Worm (Caenorhabditis elegans) whole organism, late embryonic: Measurements from ENCODE around the gene T03D8.6.

Experiments
- C08G9.2 ChIP-seq: sonication (generic microtip); optimal IDR thresholded peaks from 2 replicates; lab custom pipeline; 2016; ENCODE audit warnings: mild to moderate bottlenecking, missing genetic modification characterization, moderate library complexity, missing compliant biosample characterization
- C38D4.7 ChIP-seq: fragments of 200-800 bp; sonication (Bioruptor generic); optimal IDR thresholded peaks from 2 replicates; lab custom pipeline; 2018; ENCODE audit warnings: mild to moderate bottlenecking, missing genetic modification characterization, moderate library complexity, missing compliant biosample characterization
- F13H6.1 ChIP-seq: sonication (generic microtip); optimal IDR thresholded peaks from 2 replicates; lab custom pipeline; 2016; ENCODE audit warnings: missing genetic modification characterization, missing compliant biosample characterization
- K02D7.2 ChIP-seq: sonication (generic microtip); optimal IDR thresholded peaks from 2 replicates; lab custom pipeline; 2017; ENCODE audit warnings: mild to moderate bottlenecking, missing genetic modification characterization, missing compliant biosample characterization
- ahr-1 ChIP-seq: sonication (generic microtip); optimal IDR thresholded peaks from 2 replicates; lab custom pipeline; 2016; ENCODE audit warnings: missing genetic modification characterization, missing compliant biosample characterization
- ama-1 ChIP-seq: fragments of 150-350 bp; optimal IDR thresholded peaks from 2 replicates; lab custom pipeline; 2014
- ceh-18 ChIP-seq: sonication (generic microtip); optimal IDR thresholded peaks from 2 replicates; lab custom pipeline; 2016; ENCODE audit warnings: missing genetic modification characterization, missing compliant biosample characterization
- ceh-19 ChIP-seq: fragments of 200-800 bp; sonication (Bioruptor generic); optimal IDR thresholded peaks from 2 replicates; lab custom pipeline; 2018; ENCODE audit warnings: mild to moderate bottlenecking, missing genetic modification characterization, missing compliant biosample characterization
- ceh-22 ChIP-seq: sonication (generic microtip); optimal IDR thresholded peaks from 2 replicates; lab custom pipeline; 2017; ENCODE audit warnings: missing biosample characterization, missing genetic modification characterization
- ceh-24 ChIP-seq: sonication (generic microtip); optimal IDR thresholded peaks from 2 replicates; lab custom pipeline; 2016; ENCODE audit warnings: mild to moderate bottlenecking, missing genetic modification characterization, missing compliant biosample characterization
- ceh-31 ChIP-seq: sonication (generic microtip); optimal IDR thresholded peaks from 2 replicates; lab custom pipeline; 2016; ENCODE audit warnings: missing genetic modification characterization, missing compliant biosample characterization
- ceh-34 ChIP-seq: sonication (generic microtip); optimal IDR thresholded peaks from 2 replicates; lab custom pipeline; 2016; ENCODE audit warnings: mild to moderate bottlenecking, missing genetic modification characterization, missing compliant biosample characterization
- ceh-45 ChIP-seq: fragments of 200-800 bp; sonication (Bioruptor generic); IDR thresholded peaks from 2 replicates; pipeline ENCODE4 v1.3.6; 2022; ENCODE audit warnings: missing genetic modification reagents, missing genetic modification characterization, missing compliant biosample characterization
- ceh-6 ChIP-seq: fragments of 200-800 bp; sonication (Bioruptor generic); optimal IDR thresholded peaks from 2 replicates; lab custom pipeline; 2018; ENCODE audit warnings: mild to moderate bottlenecking, missing genetic modification characterization, missing compliant biosample characterization
- che-1 ChIP-seq: sonication (generic microtip); optimal IDR thresholded peaks from 2 replicates; lab custom pipeline; 2016; ENCODE audit warnings: mild to moderate bottlenecking, missing genetic modification characterization, missing compliant biosample characterization
- dmd-4 ChIP-seq: sonication (generic microtip); optimal IDR thresholded peaks from 2 replicates; lab custom pipeline; 2016; ENCODE audit warnings: borderline replicate concordance, missing genetic modification characterization, missing compliant biosample characterization
- dve-1 ChIP-seq: sonication (generic microtip); optimal IDR thresholded peaks from 2 replicates; lab custom pipeline; 2017; ENCODE audit warnings: antibody characterized with exemption, mild to moderate bottlenecking, missing genetic modification characterization, missing compliant biosample characterization
- elt-2 ChIP-seq: sonication (generic microtip); optimal IDR thresholded peaks from 2 replicates; lab custom pipeline; 2016; ENCODE audit warnings: missing genetic modification reagents, missing genetic modification characterization, missing compliant biosample characterization
- elt-4 ChIP-seq: sonication (generic microtip); optimal IDR thresholded peaks from 2 replicates; lab custom pipeline; 2016; ENCODE audit warnings: missing genetic modification characterization, missing compliant biosample characterization
- ets-4 ChIP-seq: sonication (generic microtip); optimal IDR thresholded peaks from 2 replicates; lab custom pipeline; 2016; ENCODE audit warnings: missing genetic modification characterization, missing compliant biosample characterization
- eyg-1 ChIP-seq: sonication (generic microtip); optimal IDR thresholded peaks from 2 replicates; lab custom pipeline; 2016; ENCODE audit warnings: missing genotype, missing genetic modification characterization, missing compliant biosample characterization
- fax-1 ChIP-seq: sonication (generic microtip); optimal IDR thresholded peaks from 2 replicates; lab custom pipeline; 2016; ENCODE audit warnings: missing genotype, missing genetic modification characterization, missing compliant biosample characterization
- fkh-10 ChIP-seq: fragments of 150-350 bp; optimal IDR thresholded peaks from 2 replicates; lab custom pipeline; 2014; ENCODE audit warnings: missing biosample characterization, missing genetic modification reagents, missing genetic modification characterization
- fkh-6 ChIP-seq: sonication (generic microtip); optimal IDR thresholded peaks from 2 replicates; lab custom pipeline; 2016; ENCODE audit warnings: missing genetic modification characterization, missing compliant biosample characterization
- gmeb-2 ChIP-seq: sonication (generic microtip); optimal IDR thresholded peaks from 2 replicates; lab custom pipeline; 2016; ENCODE audit warnings: missing genetic modification characterization, inconsistent platforms, missing compliant biosample characterization
- hlh-13 ChIP-seq: fragments of 200-800 bp; sonication (Bioruptor generic); optimal IDR thresholded peaks from 2 replicates; lab custom pipeline; 2018; ENCODE audit warnings: mild to moderate bottlenecking, missing genetic modification characterization, missing compliant biosample characterization
- hlh-15 ChIP-seq: sonication (generic microtip); optimal IDR thresholded peaks from 2 replicates; lab custom pipeline; 2016; ENCODE audit warnings: missing genetic modification characterization, missing compliant biosample characterization
- hlh-30 ChIP-seq: sonication (generic microtip); optimal IDR thresholded peaks from 2 replicates; lab custom pipeline; 2017; ENCODE audit warnings: antibody characterized with exemption, missing genetic modification characterization, missing compliant biosample characterization; ENCODE audit not compliant: insufficient read depth
- hlh-6 ChIP-seq: sonication (generic microtip); optimal IDR thresholded peaks from 2 replicates; lab custom pipeline; 2016; ENCODE audit warnings: missing genotype, missing genetic modification characterization, missing compliant biosample characterization
- lim-6 ChIP-seq: sonication (generic microtip); optimal IDR thresholded peaks from 2 replicates; lab custom pipeline; 2016; ENCODE audit warnings: missing genetic modification characterization, missing compliant biosample characterization
- lin-11 ChIP-seq: fragments of 200-800 bp; sonication (Bioruptor generic); optimal IDR thresholded peaks from 2 replicates; lab custom pipeline; 2018; ENCODE audit warnings: mild to moderate bottlenecking, missing genetic modification characterization, missing compliant biosample characterization
- mec-3 ChIP-seq: sonication (generic microtip); optimal IDR thresholded peaks from 2 replicates; lab custom pipeline; 2016; ENCODE audit warnings: borderline replicate concordance, missing genetic modification characterization, missing compliant biosample characterization
- nfya-1 ChIP-seq: sonication (generic microtip); optimal IDR thresholded peaks from 2 replicates; lab custom pipeline; 2017; ENCODE audit warnings: missing genetic modification characterization, mild to moderate bottlenecking, missing compliant biosample characterization, antibody characterized with exemption, moderate library complexity
- nhr-11 ChIP-seq: fragments of 150-350 bp; optimal IDR thresholded peaks from 2 replicates; lab custom pipeline; 2014; ENCODE audit warnings: missing biosample characterization, missing genetic modification characterization
- nhr-232 ChIP-seq: sonication (generic microtip); optimal IDR thresholded peaks from 2 replicates; lab custom pipeline; 2016; ENCODE audit warnings: missing genetic modification characterization, missing compliant biosample characterization
- npax-4 ChIP-seq: sonication (generic microtip); optimal IDR thresholded peaks from 2 replicates; lab custom pipeline; 2016; ENCODE audit warnings: missing genetic modification characterization, missing compliant biosample characterization
- pag-3 ChIP-seq: sonication (generic microtip); optimal IDR thresholded peaks from 2 replicates; lab custom pipeline; 2016; ENCODE audit warnings: missing compliant biosample characterization, missing genetic modification characterization, borderline replicate concordance
- pat-9 ChIP-seq: fragments of 200-800 bp; sonication (Bioruptor generic); optimal IDR thresholded peaks from 2 replicates; lab custom pipeline; 2018; ENCODE audit warnings: mild to moderate bottlenecking, missing genetic modification characterization, moderate library complexity, missing compliant biosample characterization
- pha-2 ChIP-seq: sonication (generic microtip); optimal IDR thresholded peaks from 2 replicates; lab custom pipeline; 2017; ENCODE audit warnings: mild to moderate bottlenecking, missing genetic modification characterization, missing compliant biosample characterization
- pha-4 ChIP-seq: fragments of 150-350 bp; optimal IDR thresholded peaks from 2 replicates; lab custom pipeline; 2018; ENCODE audit warnings: missing biosample characterization, missing genetic modification reagents, missing genetic modification characterization
- pros-1 ChIP-seq: fragments of 150-350 bp; optimal IDR thresholded peaks from 2 replicates; lab custom pipeline; 2014; ENCODE audit warnings: missing biosample characterization, missing genetic modification reagents, missing genetic modification characterization
- rnt-1 ChIP-seq: sonication (generic microtip); optimal IDR thresholded peaks from 2 replicates; lab custom pipeline; 2016; ENCODE audit warnings: missing genetic modification characterization, missing compliant biosample characterization
- sdc-2 ChIP-seq: sonication (generic microtip); optimal IDR thresholded peaks from 2 replicates; lab custom pipeline; 2016; ENCODE audit warnings: missing genotype, missing genetic modification characterization, missing compliant biosample characterization
- sox-4 ChIP-seq: sonication (generic microtip); optimal IDR thresholded peaks from 2 replicates; lab custom pipeline; 2017; ENCODE audit warnings: mild to moderate bottlenecking, missing genetic modification characterization, inconsistent platforms, missing compliant biosample characterization
- syd-9 ChIP-seq: sonication (generic microtip); optimal IDR thresholded peaks from 2 replicates; lab custom pipeline; 2016; ENCODE audit warnings: mild to moderate bottlenecking, missing genetic modification characterization, moderate library complexity, missing compliant biosample characterization
- tbx-7 ChIP-seq: sonication (generic microtip); optimal IDR thresholded peaks from 2 replicates; lab custom pipeline; 2016; ENCODE audit warnings: missing genotype, missing genetic modification characterization, missing compliant biosample characterization
- unc-55 ChIP-seq: sonication (generic microtip); optimal IDR thresholded peaks from 2 replicates; lab custom pipeline; 2017; ENCODE audit warnings: missing biosample characterization, missing genetic modification reagents, missing genetic modification characterization

The T03D8.6 gene

ce11 chrV:20807038-20807437 lies 13.1 kb downstream of the T03D8.6 start, which contains the start of gene Y44A6D.6:
TSS of gene Y44A6D.6 (plus strand) at chrV:20807338.
- TF ChIP-seq fax-1 (tag; lab: Kevin White, UChicago) = no peak
- TF ChIP-seq K02D7.2 (tag; lab: Kevin White, UChicago) = no peak
- TF ChIP-seq dve-1 (tag; lab: Kevin White, UChicago) = no peak
- no peak for TF ChIP-seq nfya-1 (tag; lab: Kevin White, UChicago)
- no peak for TF ChIP-seq sdc-2
- TF ChIP-seq unc-55 (GFP tag; lab: Kevin White, UChicago) = no peak
- TF ChIP-seq hlh-15 (tag; lab: Kevin White, UChicago) = no peak
- TF ChIP-seq pha-2 (tag; lab: Kevin White, UChicago) = no peak
- no peak for TF ChIP-seq pha-4
- no peak for TF ChIP-seq ceh-18 (tag; lab: Kevin White, UChicago)
- no peak for TF ChIP-seq lin-11 (tag; lab: Kevin White, UChicago)
- TF ChIP-seq elt-2 (tag; lab: Kevin White, UChicago) = no peak
- TF ChIP-seq ceh-34 (tag; lab: Kevin White, UChicago) = no peak
- TF ChIP-seq fkh-6 (tag; lab: Kevin White, UChicago) = no peak
- no peak for TF ChIP-seq ceh-6 (GFP tag; lab: Kevin White, UChicago)
- TF ChIP-seq hlh-13 (GFP tag; lab: Kevin White, UChicago) = no peak

ce11 chrV:20802906-20803305 lies 17.2 kb downstream of the T03D8.6 start, which contains the start of gene Y44A6D.5:
TSS of gene Y44A6D.5 (minus strand) at chrV:20803006.
- TF ChIP-seq pat-9 (tag; lab: Kevin White, UChicago) = no peak
- no peak for TF ChIP-seq gmeb-2 (tag; lab: Kevin White, UChicago)

DNA sequence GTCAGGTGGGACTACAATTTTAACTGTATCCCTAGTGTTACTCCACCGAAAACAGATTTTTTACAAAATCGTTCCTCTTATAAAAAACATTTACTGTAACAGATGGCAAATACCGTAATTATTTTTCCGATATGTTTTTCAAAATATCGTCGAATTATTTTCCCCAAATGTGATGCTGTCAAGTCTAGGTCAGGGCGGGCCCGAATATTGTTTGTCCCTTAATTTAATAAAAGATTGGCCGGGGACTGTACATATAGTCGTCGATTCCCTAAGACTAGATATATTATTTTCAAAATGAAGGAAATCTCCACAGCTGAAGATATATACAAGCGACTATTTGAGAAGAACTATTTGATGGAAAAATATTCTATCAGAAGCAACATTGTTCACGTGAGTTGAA lies 22.2 kb downstream of the T03D8.6 start, which contains the start of gene sdf-9:
TSS of gene sdf-9 (plus strand) at position 301 of the 400 bp plus-strand sequence.
- TF ChIP-seq C38D4.7 (no peak), pha-4 (no peak), ceh-45 (no peak), che-1 (tag; lab: Kevin White, UChicago) (no peak), sox-4 (tag; lab: Kevin White, UChicago) (no peak)

DNA sequence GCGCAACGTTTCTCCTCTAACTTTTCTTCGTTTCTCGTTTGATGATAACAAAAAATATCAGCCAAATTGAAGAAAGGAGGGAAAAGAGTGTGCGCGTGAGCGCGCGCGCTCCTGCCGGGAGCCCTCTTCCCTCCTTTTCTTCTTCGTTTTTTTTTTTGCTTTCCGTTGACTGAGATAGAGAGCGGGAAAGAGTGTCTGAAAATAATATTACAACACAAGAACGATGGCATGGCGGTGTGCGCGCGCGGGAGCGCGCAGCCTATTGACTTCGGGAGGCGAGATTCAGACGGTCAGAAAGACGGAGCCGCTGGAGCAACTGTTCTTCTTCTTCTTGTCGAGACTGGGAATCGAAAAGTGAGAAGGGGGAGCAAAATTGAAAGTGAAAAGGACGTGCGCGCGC lies 26.4 kb downstream of the T03D8.6 start:
- TF ChIP-seq hlh-30 = no peak
- no peak for TF ChIP-seq sdc-2
- TF ChIP-seq tbx-7 (tag; lab: Kevin White, UChicago) = no peak
- no peak for TF ChIP-seq eyg-1
- no peak for TF ChIP-seq dmd-4 (tag; lab: Kevin White, UChicago)
- TF ChIP-seq ama-1 (lab: Kevin White, UChicago) = no peak
- no peak for TF ChIP-seq lim-6 (tag; lab: Kevin White, UChicago)
- TF ChIP-seq C08G9.2 (tag; lab: Kevin White, UChicago) = no peak
- TF ChIP-seq ceh-31 (tag; lab: Kevin White, UChicago) = no peak
- TF ChIP-seq ceh-45 = no peak
- TF ChIP-seq ceh-6 (GFP tag; lab: Kevin White, UChicago) = no peak
- TF ChIP-seq dve-1 (tag; lab: Kevin White, UChicago) = no peak
- TF ChIP-seq pros-1 = no peak
- TF ChIP-seq npax-4 (tag; lab: Kevin White, UChicago) = no peak
- peak; percentile 62 for TF ChIP-seq rnt-1 (tag; lab: Kevin White, UChicago)
- no peak for TF ChIP-seq ceh-22 (tag; lab: Kevin White, UChicago)
- TF ChIP-seq syd-9 = peak; percentile 29
- TF ChIP-seq ets-4 (tag; lab: Kevin White, UChicago) = no peak
- no peak for TF ChIP-seq elt-4 (tag; lab: Kevin White, UChicago)
- TF ChIP-seq hlh-6 (tag; lab: Kevin White, UChicago) = no peak
- TF ChIP-seq pag-3 = no peak
- no peak for TF ChIP-seq ceh-19 (GFP tag; lab: Kevin White, UChicago)
- TF ChIP-seq mec-3 = no peak
- TF ChIP-seq ahr-1 = no peak
- no peak for TF ChIP-seq fax-1 (tag; lab: Kevin White, UChicago)
- TF ChIP-seq pha-2 (tag; lab: Kevin White, UChicago) = no peak
- TF ChIP-seq F13H6.1 (tag; lab: Kevin White, UChicago) = no peak
- no peak for TF ChIP-seq nhr-232 (tag; lab: Kevin White, UChicago)
- TF ChIP-seq hlh-13 (GFP tag; lab: Kevin White, UChicago) = no peak
- no peak for TF ChIP-seq C38D4.7
- no peak for TF ChIP-seq fkh-10 (GFP tag; lab: Kevin White, UChicago)
- no peak for TF ChIP-seq nhr-11 (tag; lab: Kevin White, UChicago)
- no peak for TF ChIP-seq ceh-24 (tag; lab: Kevin White, UChicago)
- peak; percentile 29 for TF ChIP-seq ceh-34 (tag; lab: Kevin White, UChicago)
